Worm (Caenorhabditis elegans) whole organism, L2 larva: Measurements from ENCODE around the gene Y71H2AM.3.

Experiments used
- F13H6.1 ChIP-seq: sonication (generic microtip); optimal IDR thresholded peaks from 2 replicates; lab custom pipeline; 2016; ENCODE audit warnings: missing genetic modification characterization, missing compliant biosample characterization
- R02D3.7 ChIP-seq: fragments of 150-350 bp; optimal IDR thresholded peaks from 2 replicates; lab custom pipeline; 2014; ENCODE audit warnings: missing biosample characterization, missing genetic modification characterization
- Y55F3AM.14 ChIP-seq: fragments of 200-800 bp; sonication (Bioruptor generic); optimal IDR thresholded peaks from 2 replicates; lab custom pipeline; 2018; ENCODE audit warnings: mild to moderate bottlenecking, missing genetic modification characterization, missing compliant biosample characterization
- ZK546.5 ChIP-seq: sonication (generic microtip); optimal IDR thresholded peaks from 2 replicates; lab custom pipeline; 2017; ENCODE audit warnings: missing biosample characterization, missing genetic modification characterization
- alr-1 ChIP-seq: fragments of 150-350 bp; optimal IDR thresholded peaks from 2 replicates; lab custom pipeline; 2014; ENCODE audit warnings: missing biosample characterization, missing genetic modification characterization
- aly-2 ChIP-seq: fragments of 150-350 bp; optimal IDR thresholded peaks from 2 replicates; lab custom pipeline; 2014; ENCODE audit warnings: missing biosample characterization, missing genetic modification characterization
- ama-1 ChIP-seq: fragments of 150-350 bp; optimal IDR thresholded peaks from 2 replicates; lab custom pipeline; 2018; ENCODE audit warnings: inconsistent platforms
- blmp-1 ChIP-seq: sonication (generic microtip); optimal IDR thresholded peaks from 2 replicates; lab custom pipeline; 2017; ENCODE audit warnings: missing genetic modification characterization, mild to moderate bottlenecking, missing compliant biosample characterization, antibody characterized with exemption, moderate library complexity; ENCODE audit not compliant: insufficient read depth
- ceh-16 ChIP-seq: fragments of 150-350 bp; optimal IDR thresholded peaks from 2 replicates; lab custom pipeline; 2014; ENCODE audit warnings: missing biosample characterization, missing genetic modification characterization
- ceh-82 ChIP-seq: fragments of 150-350 bp; optimal IDR thresholded peaks from 2 replicates; lab custom pipeline; 2014; ENCODE audit warnings: missing biosample characterization, missing genetic modification characterization
- crh-2 ChIP-seq: sonication (generic microtip); optimal IDR thresholded peaks from 2 replicates; lab custom pipeline; 2017; ENCODE audit warnings: missing biosample characterization, missing genetic modification characterization
- dmd-4 ChIP-seq: sonication (generic microtip); optimal IDR thresholded peaks from 2 replicates; lab custom pipeline; 2017; ENCODE audit warnings: missing biosample characterization, missing genetic modification characterization
- fos-1 ChIP-seq: fragments of 150-350 bp; optimal IDR thresholded peaks from 2 replicates; lab custom pipeline; 2014; ENCODE audit warnings: missing biosample characterization, missing genetic modification characterization
- lin-11 ChIP-seq: fragments of 150-350 bp; sonication (generic microtip); optimal IDR thresholded peaks from 2 replicates; lab custom pipeline; 2014; ENCODE audit warnings: missing biosample characterization, missing genetic modification characterization, inconsistent platforms, mixed read lengths
- lsy-2 ChIP-seq, 2 experiments: fragments of 150-350 bp in 1 of 2; sonication (generic microtip) in 1 of 2; optimal IDR thresholded peaks; 2 replicates each; lab custom pipeline; 2014 to 2017; ENCODE audit warnings: missing biosample characterization in 2 of 2, missing genetic modification characterization in 2 of 2
- mab-5 ChIP-seq: fragments of 150-350 bp; optimal IDR thresholded peaks from 2 replicates; lab custom pipeline; 2014; ENCODE audit warnings: missing biosample characterization, missing genetic modification characterization
- mbf-1 ChIP-seq: sonication (generic microtip); optimal IDR thresholded peaks from 2 replicates; lab custom pipeline; 2017; ENCODE audit warnings: missing biosample characterization, missing genetic modification characterization
- mdl-1 ChIP-seq, 2 experiments: fragments of 150-350 bp in 1 of 2; sonication (generic microtip) in 1 of 2; optimal IDR thresholded peaks; 2 replicates each; lab custom pipeline; 2017; ENCODE audit warnings: missing biosample characterization in 2 of 2, missing genetic modification characterization in 2 of 2
- nhr-10 ChIP-seq: sonication (generic microtip); optimal IDR thresholded peaks from 2 replicates; lab custom pipeline; 2017; ENCODE audit warnings: missing biosample characterization, missing genetic modification characterization
- nhr-11 ChIP-seq: fragments of 150-350 bp; optimal IDR thresholded peaks from 2 replicates; lab custom pipeline; 2014; ENCODE audit warnings: missing biosample characterization, missing genetic modification characterization
- nhr-12 ChIP-seq: fragments of 150-350 bp; optimal IDR thresholded peaks from 2 replicates; lab custom pipeline; 2014; ENCODE audit warnings: missing biosample characterization, missing genetic modification characterization
- nhr-129 ChIP-seq: fragments of 150-350 bp; optimal IDR thresholded peaks from 2 replicates; lab custom pipeline; 2014; ENCODE audit warnings: missing biosample characterization, missing genetic modification characterization
- nhr-21 ChIP-seq: fragments of 150-350 bp; optimal IDR thresholded peaks from 2 replicates; lab custom pipeline; 2014; ENCODE audit warnings: missing biosample characterization, missing genetic modification characterization
- nhr-237 ChIP-seq: fragments of 150-350 bp; optimal IDR thresholded peaks from 2 replicates; lab custom pipeline; 2014; ENCODE audit warnings: missing biosample characterization, missing genetic modification characterization
- nhr-25 ChIP-seq: fragments of 150-350 bp; sonication (generic microtip); optimal IDR thresholded peaks from 3 replicates; lab custom pipeline; 2014; ENCODE audit warnings: missing biosample characterization, missing genetic modification characterization
- nhr-6 ChIP-seq: fragments of 150-350 bp; optimal IDR thresholded peaks from 2 replicates; lab custom pipeline; 2014; ENCODE audit warnings: missing biosample characterization, missing genetic modification characterization
- sem-4 ChIP-seq: fragments of 150-350 bp; optimal IDR thresholded peaks from 2 replicates; lab custom pipeline; 2014; ENCODE audit warnings: missing biosample characterization, missing genetic modification reagents, missing genetic modification characterization
- skn-1 ChIP-seq: sonication (generic microtip); optimal IDR thresholded peaks from 2 replicates; lab custom pipeline; 2017; ENCODE audit warnings: missing biosample characterization, missing genetic modification characterization
- sma-3 ChIP-seq: sonication (generic microtip); optimal IDR thresholded peaks from 2 replicates; lab custom pipeline; 2016; ENCODE audit warnings: missing genetic modification reagents, missing genetic modification characterization, missing compliant biosample characterization
- sma-9 ChIP-seq, 2 experiments: fragments of 150-350 bp in 1 of 2; sonication (generic microtip) in 1 of 2; optimal IDR thresholded peaks; 2 replicates each; lab custom pipeline; 2014 to 2016; ENCODE audit warnings: missing genetic modification characterization in 2 of 2, mild to moderate bottlenecking in 1 of 2, missing biosample characterization in 1 of 2, missing compliant biosample characterization in 1 of 2, missing genetic modification reagents in 1 of 2, moderate library complexity in 1 of 2
- snpc-4 ChIP-seq: fragments of 150-350 bp; optimal IDR thresholded peaks from 2 replicates; lab custom pipeline; 2014; ENCODE audit warnings: missing biosample characterization, missing genetic modification characterization
- unc-39 ChIP-seq: fragments of 150-350 bp; optimal IDR thresholded peaks from 2 replicates; lab custom pipeline; 2014; ENCODE audit warnings: missing biosample characterization, missing genetic modification characterization
- unc-55 ChIP-seq: fragments of 150-350 bp; sonication (generic microtip); optimal IDR thresholded peaks from 3 replicates; lab custom pipeline; 2014; ENCODE audit warnings: missing biosample characterization, missing genetic modification reagents, missing genetic modification characterization
- zag-1 ChIP-seq: fragments of 150-350 bp; optimal IDR thresholded peaks from 2 replicates; lab custom pipeline; 2014; ENCODE audit warnings: missing biosample characterization, missing genetic modification characterization
- ztf-1 ChIP-seq: fragments of 200-800 bp; sonication (Bioruptor generic); conservative IDR thresholded peaks from 2 replicates; pipeline ENCODE4 v1.3.6; 2022; ENCODE audit warnings: missing genetic modification characterization, missing compliant biosample characterization
- ztf-11 ChIP-seq: sonication (generic microtip); optimal IDR thresholded peaks from 2 replicates; lab custom pipeline; 2017; ENCODE audit warnings: missing biosample characterization, missing genetic modification characterization
- ztf-4 ChIP-seq: fragments of 150-350 bp; optimal IDR thresholded peaks from 2 replicates; lab custom pipeline; 2014; ENCODE audit warnings: missing biosample characterization, missing genetic modification characterization

Gene Y71H2AM.3

ce11 chrIII:2818980-2819379 is 13.8 kb downstream of the Y71H2AM.3 start, which contains the start of gene pipp-4P:
TSS of gene pipp-4P (plus strand) at chrIII:2819280.
- no peak for TF ChIP-seq ztf-1 (GFP tag; lab: Robert Waterston, UW)
- TF ChIP-seq nhr-25 = no peak
- TF ChIP-seq lsy-2 (tag; optimal IDR thresholded peaks at IDR 0.05; lab: Kevin White, UChicago) = no peak

- TF ChIP-seq blmp-1 = no peak
- TF ChIP-seq dmd-4 (tag; lab: Kevin White, UChicago) = no peak
- TF ChIP-seq, all 48 proteins: peak for 0
Observed at ce11 chrIII:2826770-2827169, 21.5 kb downstream of the Y71H2AM.3 start, which contains the start of gene Y71H2AM.1. TSS of gene Y71H2AM.1 (plus strand) at chrIII:2827070.

ce11 chrIII:2832483-2832882 is 27.3 kb downstream of the Y71H2AM.3 start, which contains the start of gene Y71H2AM.29:
TSS of gene Y71H2AM.29 (plus strand) at chrIII:2832783.
- TF ChIP-seq ZK546.5 (no peak), lin-11 (no peak)
- TF ChIP-seq, all 48 proteins: peak for 0

ce11 chrIII:2834363-2834762 is 29.1 kb downstream of the Y71H2AM.3 start, which contains the start of gene txdc-17:
TSS of gene txdc-17 (plus strand) at chrIII:2834663.
- TF ChIP-seq fos-1 (tag; lab: Kevin White, UChicago) = no peak
- no peak for TF ChIP-seq nhr-237 (tag; lab: Kevin White, UChicago)
- TF ChIP-seq R02D3.7 (tag; lab: Kevin White, UChicago) = no peak
- TF ChIP-seq nhr-25 = no peak
- TF ChIP-seq nhr-6 (tag; lab: Kevin White, UChicago) = no peak
- no peak for TF ChIP-seq lsy-2 (tag; optimal IDR thresholded peaks at IDR 0.05; lab: Kevin White, UChicago)
- TF ChIP-seq ztf-11 = no peak
- no peak for TF ChIP-seq sma-3 (GFP tag; lab: Kevin White, UChicago)
- no peak for TF ChIP-seq zag-1 (tag; lab: Kevin White, UChicago)
- no peak for TF ChIP-seq ama-1 (lab: Kevin White, UChicago)
- TF ChIP-seq lin-11 = no peak
- no peak for TF ChIP-seq snpc-4 (tag; lab: Kevin White, UChicago)
- TF ChIP-seq blmp-1 = no peak
- TF ChIP-seq aly-2 (tag; lab: Kevin White, UChicago) = no peak
- no peak for TF ChIP-seq nhr-129 (tag; lab: Kevin White, UChicago)
- TF ChIP-seq mbf-1 (tag; lab: Kevin White, UChicago) = no peak

ce11 chrIII:2834998-2835397 is 29.8 kb downstream of the Y71H2AM.3 start:
- TF ChIP-seq skn-1 (tag; lab: Kevin White, UChicago) (no peak), alr-1 (no peak), ztf-4 (tag; lab: Kevin White, UChicago) (no peak), mab-5 (no peak), mdl-1 (tag; optimal IDR thresholded peaks at IDR 0.05; lab: Kevin White, UChicago) (no peak), ama-1 (lab: Kevin White, UChicago) (no peak), sma-3 (GFP tag; lab: Kevin White, UChicago) (no peak), ceh-16 (tag; lab: Kevin White, UChicago) (no peak), nhr-11 (tag; lab: Kevin White, UChicago) (no peak), sma-9 (GFP tag; optimal IDR thresholded peaks at IDR 0.05; lab: Kevin White, UChicago) (no peak), sma-9 (tag; optimal IDR thresholded peaks at IDR 0.05; lab: Kevin White, UChicago) (no peak), zag-1 (tag; lab: Kevin White, UChicago) (no peak), F13H6.1 (tag; lab: Kevin White, UChicago) (no peak), unc-55 (GFP tag; lab: Kevin White, UChicago) (no peak), unc-39 (tag; lab: Kevin White, UChicago) (no peak), dmd-4 (tag; lab: Kevin White, UChicago) (no peak), ceh-82 (tag; lab: Kevin White, UChicago) (no peak), ztf-1 (GFP tag; lab: Robert Waterston, UW) (no peak), nhr-10 (tag; lab: Kevin White, UChicago) (no peak)

- TF ChIP-seq nhr-12 (tag; lab: Kevin White, UChicago) = no peak
- TF ChIP-seq aly-2 (tag; lab: Kevin White, UChicago) = no peak
- no peak for TF ChIP-seq crh-2 (tag; lab: Kevin White, UChicago)
- TF ChIP-seq nhr-21 (tag; lab: Kevin White, UChicago) = no peak
- TF ChIP-seq nhr-6 (tag; lab: Kevin White, UChicago) = no peak
- no peak for TF ChIP-seq sma-3 (GFP tag; lab: Kevin White, UChicago)
- no peak for TF ChIP-seq mab-5
- TF ChIP-seq alr-1 = no peak
- TF ChIP-seq mbf-1 (tag; lab: Kevin White, UChicago) = no peak
- no peak for TF ChIP-seq nhr-11 (tag; lab: Kevin White, UChicago)
- no peak for TF ChIP-seq sma-9 (GFP tag; optimal IDR thresholded peaks at IDR 0.05; lab: Kevin White, UChicago)
- no peak for TF ChIP-seq sma-9 (tag; optimal IDR thresholded peaks at IDR 0.05; lab: Kevin White, UChicago)
- TF ChIP-seq lsy-2 (tag; optimal IDR thresholded peaks at IDR 0.05; lab: Kevin White, UChicago) = no peak
- TF ChIP-seq Y55F3AM.14 = no peak
- TF ChIP-seq nhr-129 (tag; lab: Kevin White, UChicago) = no peak
- no peak for TF ChIP-seq snpc-4 (tag; lab: Kevin White, UChicago)
- no peak for TF ChIP-seq lin-11
- no peak for TF ChIP-seq unc-39 (tag; lab: Kevin White, UChicago)
- no peak for TF ChIP-seq ztf-11
- no peak for TF ChIP-seq sem-4 (tag; lab: Kevin White, UChicago)
Observed at ce11 chrIII:2836339-2836738, 31.1 kb downstream of the Y71H2AM.3 start, which contains the start of gene josd-1. TSS of gene josd-1 (plus strand) at chrIII:2836639.
